Worm (Caenorhabditis elegans): ENCODE data around the gene F53F4.4.
A peak's percentile ranks its signal among the peaks of the same experiment; 100 is the strongest.

Gene F53F4.4

ce11 chrV:13576828-13577227 lies 16.4 kb upstream of the F53F4.4 start:
- no peak for TF ChIP-seq isw-1 (GFP tag; IDR thresholded peaks at IDR 0.05)
- no peak for TF ChIP-seq lsy-2 (tag; optimal IDR thresholded peaks at IDR 0.05)
- no peak for TF ChIP-seq mdl-1 (tag; optimal IDR thresholded peaks at IDR 0.05)
- TF ChIP-seq ets-5 (GFP tag; IDR thresholded peaks at IDR 0.05), result no peak
- no peak for TF ChIP-seq zag-1 (tag; optimal IDR thresholded peaks at IDR 0.05)
- no peak for TF ChIP-seq C04F5.9 (tag; optimal IDR thresholded peaks at IDR 0.05)
- no peak for TF ChIP-seq pag-3 (tag; optimal IDR thresholded peaks at IDR 0.05; ENCODE audit: borderline replicate concordance, insufficient read depth)
- peak; percentile 66 for TF ChIP-seq pqm-1 (tag; optimal IDR thresholded peaks at IDR 0.05)
- TF ChIP-seq snu-23 (GFP tag; optimal IDR thresholded peaks at IDR 0.05), result no peak
- TF ChIP-seq aha-1 (tag; optimal IDR thresholded peaks at IDR 0.05), result no peak
- no peak for TF ChIP-seq dpl-1 (GFP tag; optimal IDR thresholded peaks at IDR 0.05)
- no peak for TF ChIP-seq unc-62 (GFP tag; optimal IDR thresholded peaks at IDR 0.05)
- TF ChIP-seq egl-27 (tag; optimal IDR thresholded peaks at IDR 0.05), result no peak
- TF ChIP-seq elt-3 (tag; optimal IDR thresholded peaks at IDR 0.05), result no peak
- no peak for TF ChIP-seq zip-4 (GFP tag; optimal IDR thresholded peaks at IDR 0.05)
- TF ChIP-seq elt-2 (tag; optimal IDR thresholded peaks at IDR 0.05), result peak; percentile 62
- TF ChIP-seq jun-1 (tag; optimal IDR thresholded peaks at IDR 0.05), result peak; percentile 3
- TF ChIP-seq ceh-88 (GFP tag; IDR thresholded peaks at IDR 0.05), result no peak
- no peak for TF ChIP-seq mef-2 (tag; optimal IDR thresholded peaks at IDR 0.05)
- TF ChIP-seq lin-39 (tag; optimal IDR thresholded peaks at IDR 0.05), result no peak
- peak in 1 of 2 experiments; percentile 43 for TF ChIP-seq lin-35 (GFP tag; optimal IDR thresholded peaks at IDR 0.05)
- no peak for TF ChIP-seq ceh-8 (GFP tag; optimal IDR thresholded peaks at IDR 0.05)
- no peak for TF ChIP-seq rnt-1 (tag; optimal IDR thresholded peaks at IDR 0.05)
- TF ChIP-seq tlp-1 (tag; optimal IDR thresholded peaks at IDR 0.05), result no peak

DNA sequence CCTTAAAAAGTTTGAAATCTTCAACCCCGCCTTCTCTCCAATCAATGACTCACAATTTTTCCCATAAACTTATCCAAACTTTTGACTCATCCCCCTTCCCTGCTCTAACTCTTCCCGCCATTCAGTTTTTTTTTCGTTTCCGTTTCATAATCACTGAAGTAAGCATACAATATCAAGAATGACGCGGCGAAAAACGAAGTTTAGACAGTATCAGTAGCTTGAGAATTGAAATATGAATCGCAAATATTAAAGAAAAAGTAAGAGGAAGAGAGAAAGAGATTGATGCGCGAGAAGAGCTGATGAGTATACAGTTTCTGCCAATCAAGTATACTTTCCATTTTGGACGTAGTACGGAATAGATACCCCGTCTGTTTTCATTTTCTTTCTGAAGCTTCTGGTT lies 15.7 kb upstream of the F53F4.4 start:
- TF ChIP-seq ceh-88 (GFP tag; IDR thresholded peaks at IDR 0.05), result no peak
- no peak for TF ChIP-seq F16B12.6 (tag; optimal IDR thresholded peaks at IDR 0.05)
- no peak for TF ChIP-seq tlp-1 (tag; optimal IDR thresholded peaks at IDR 0.05)
- TF ChIP-seq lsy-2 (tag; optimal IDR thresholded peaks at IDR 0.05), result no peak
- TF ChIP-seq unc-86 (tag; optimal IDR thresholded peaks at IDR 0.05), result no peak
- TF ChIP-seq xbp-1 (tag; optimal IDR thresholded peaks at IDR 0.05), result no peak
- no peak for TF ChIP-seq fkh-4 (tag; optimal IDR thresholded peaks at IDR 0.05; ENCODE audit: borderline replicate concordance)
- TF ChIP-seq egl-27 (tag; optimal IDR thresholded peaks at IDR 0.05), result no peak

DNA sequence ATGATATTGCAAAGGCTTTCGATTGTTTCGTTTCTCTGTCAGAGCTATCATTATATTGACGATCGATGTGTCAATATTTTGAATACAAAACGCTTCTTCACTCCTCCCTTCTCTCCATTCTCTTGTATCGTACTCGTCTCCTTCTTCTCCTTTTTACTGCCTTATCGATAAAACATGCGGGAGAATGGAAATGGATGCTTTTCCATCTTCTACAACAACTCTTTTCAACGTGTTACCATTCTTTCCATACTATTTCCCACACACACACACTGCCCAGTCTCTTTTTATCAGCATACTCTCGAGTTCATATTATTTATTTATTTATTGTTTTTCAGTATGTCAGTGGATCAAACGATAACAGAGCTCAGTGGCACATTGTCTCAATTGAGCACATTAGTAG lies 14.5 kb upstream of the F53F4.4 start, which contains the start of gene C50B8.6:
Gene C50B8.6, plus strand, starts transcription at position 336 of the 400 bp plus-strand sequence.
- no peak for TF ChIP-seq efl-1 (optimal IDR thresholded peaks at IDR 0.05)
- no peak for TF ChIP-seq efl-1 (GFP tag; optimal IDR thresholded peaks at IDR 0.05 in 1 of 2)
- no peak for TF ChIP-seq mab-9 (GFP tag; IDR thresholded peaks at IDR 0.05)
- TF ChIP-seq elt-2 (tag; optimal IDR thresholded peaks at IDR 0.05), result peak; percentile 39
- no peak for TF ChIP-seq alr-1 (tag; optimal IDR thresholded peaks at IDR 0.05; ENCODE audit: borderline replicate concordance)

ce11 chrV:13580696-13581095 lies 12.5 kb upstream of the F53F4.4 start, which contains the start of gene C50B8.5:
Gene C50B8.5, plus strand, starts transcription at chrV:13580968.
- TF ChIP-seq dpl-1 (GFP tag; optimal IDR thresholded peaks at IDR 0.05) (no peak), elt-2 (tag; optimal IDR thresholded peaks at IDR 0.05) (peak; percentile 42), vab-15 (tag; optimal IDR thresholded peaks at IDR 0.05) (no peak), ceh-63 (GFP tag; optimal IDR thresholded peaks at IDR 0.05) (no peak), lin-14 (GFP tag; optimal IDR thresholded peaks at IDR 0.05) (no peak)

DNA sequence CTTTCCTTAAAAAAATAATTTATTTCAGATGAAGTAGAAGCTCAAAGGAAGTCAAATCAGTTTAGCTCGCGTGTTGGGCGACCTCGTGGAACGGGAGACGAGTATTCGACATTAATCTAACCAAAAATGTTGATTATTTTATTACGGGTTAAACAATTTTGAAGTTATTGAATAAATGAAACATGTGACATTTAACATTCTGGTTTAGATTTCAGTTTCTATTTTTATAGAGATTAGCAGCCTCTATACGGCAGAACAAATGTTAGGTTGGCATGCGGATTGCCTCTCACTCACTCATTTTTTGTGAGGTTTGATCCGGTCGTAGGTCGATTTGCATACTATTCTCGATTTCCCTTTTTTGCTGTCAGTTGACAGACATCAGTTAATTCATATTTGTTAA lies 8.7 kb upstream of the F53F4.4 start, which contains the start of gene F53F4.1:
Gene F53F4.1, plus strand, starts transcription at position 301 of the 400 bp plus-strand sequence.
- TF ChIP-seq jun-1 (tag; optimal IDR thresholded peaks at IDR 0.05) (no peak), nhr-20 (tag; optimal IDR thresholded peaks at IDR 0.05) (no peak), zag-1 (tag; optimal IDR thresholded peaks at IDR 0.05) (no peak), mdl-1 (tag; optimal IDR thresholded peaks at IDR 0.05) (no peak), lir-3 (tag; optimal IDR thresholded peaks at IDR 0.05; ENCODE audit: poor library complexity) (no peak), snu-23 (GFP tag; optimal IDR thresholded peaks at IDR 0.05) (no peak)
